Worm (Caenorhabditis elegans) whole organism, L2 larva: ENCODE data around the gene nex-1.
A peak's percentile ranks its signal among the peaks of the same experiment; 100 is the strongest.
"Not testable (repeated sequence)": the region's sequence is repeated elsewhere in the genome, so short reads cannot be mapped to it uniquely, and the experiment has no call there.

ENCODE experiments used
- C34F6.9 ChIP-seq: fragments of 150-350 bp; optimal IDR thresholded peaks from 2 replicates; lab custom pipeline; 2014; ENCODE audit warnings: missing biosample characterization, missing genetic modification characterization
- F13H6.1 ChIP-seq: sonication (generic microtip); optimal IDR thresholded peaks from 2 replicates; lab custom pipeline; 2016; ENCODE audit warnings: missing genetic modification characterization, missing compliant biosample characterization
- R02D3.7 ChIP-seq: fragments of 150-350 bp; optimal IDR thresholded peaks from 2 replicates; lab custom pipeline; 2014; ENCODE audit warnings: missing biosample characterization, missing genetic modification characterization
- alr-1 ChIP-seq: fragments of 150-350 bp; optimal IDR thresholded peaks from 2 replicates; lab custom pipeline; 2014; ENCODE audit warnings: missing biosample characterization, missing genetic modification characterization
- ama-1 ChIP-seq: fragments of 150-350 bp; optimal IDR thresholded peaks from 2 replicates; lab custom pipeline; 2018; ENCODE audit warnings: inconsistent platforms
- blmp-1 ChIP-seq: sonication (generic microtip); optimal IDR thresholded peaks from 2 replicates; lab custom pipeline; 2017; ENCODE audit warnings: missing genetic modification characterization, mild to moderate bottlenecking, missing compliant biosample characterization, antibody characterized with exemption, moderate library complexity; ENCODE audit not compliant: insufficient read depth
- ceh-82 ChIP-seq: fragments of 150-350 bp; optimal IDR thresholded peaks from 2 replicates; lab custom pipeline; 2014; ENCODE audit warnings: missing biosample characterization, missing genetic modification characterization
- crh-2 ChIP-seq: sonication (generic microtip); optimal IDR thresholded peaks from 2 replicates; lab custom pipeline; 2017; ENCODE audit warnings: missing biosample characterization, missing genetic modification characterization
- egl-27 ChIP-seq: sonication (generic microtip); optimal IDR thresholded peaks from 3 replicates; lab custom pipeline; 2017; ENCODE audit warnings: missing biosample characterization, missing genetic modification reagents, missing genetic modification characterization
- elt-1 ChIP-seq: fragments of 150-350 bp; optimal IDR thresholded peaks from 2 replicates; lab custom pipeline; 2014; ENCODE audit warnings: missing biosample characterization, missing genetic modification characterization
- elt-3 ChIP-seq: sonication (generic microtip); optimal IDR thresholded peaks from 2 replicates; lab custom pipeline; 2017; ENCODE audit warnings: missing biosample characterization, missing genetic modification characterization
- fos-1 ChIP-seq: fragments of 150-350 bp; optimal IDR thresholded peaks from 2 replicates; lab custom pipeline; 2014; ENCODE audit warnings: missing biosample characterization, missing genetic modification characterization
- gmeb-1 ChIP-seq: fragments of 150-350 bp; optimal IDR thresholded peaks from 2 replicates; lab custom pipeline; 2014; ENCODE audit warnings: missing biosample characterization, missing genetic modification characterization
- lin-11 ChIP-seq: fragments of 150-350 bp; sonication (generic microtip); optimal IDR thresholded peaks from 2 replicates; lab custom pipeline; 2014; ENCODE audit warnings: missing biosample characterization, missing genetic modification characterization, inconsistent platforms, mixed read lengths
- lin-13 ChIP-seq: fragments of 150-350 bp; optimal IDR thresholded peaks from 2 replicates; lab custom pipeline; 2014; ENCODE audit warnings: missing biosample characterization, missing genetic modification reagents, missing genetic modification characterization
- lsy-2 ChIP-seq, 2 experiments: fragments of 150-350 bp in 1 of 2; sonication (generic microtip) in 1 of 2; optimal IDR thresholded peaks; 2 replicates each; lab custom pipeline; 2014 to 2017; ENCODE audit warnings: missing biosample characterization in 2 of 2, missing genetic modification characterization in 2 of 2
- mab-5 ChIP-seq: fragments of 150-350 bp; optimal IDR thresholded peaks from 2 replicates; lab custom pipeline; 2014; ENCODE audit warnings: missing biosample characterization, missing genetic modification characterization
- mbf-1 ChIP-seq: sonication (generic microtip); optimal IDR thresholded peaks from 2 replicates; lab custom pipeline; 2017; ENCODE audit warnings: missing biosample characterization, missing genetic modification characterization
- mdl-1 ChIP-seq, 2 experiments: fragments of 150-350 bp in 1 of 2; sonication (generic microtip) in 1 of 2; optimal IDR thresholded peaks; 2 replicates each; lab custom pipeline; 2017; ENCODE audit warnings: missing biosample characterization in 2 of 2, missing genetic modification characterization in 2 of 2
- nhr-10 ChIP-seq: sonication (generic microtip); optimal IDR thresholded peaks from 2 replicates; lab custom pipeline; 2017; ENCODE audit warnings: missing biosample characterization, missing genetic modification characterization
- nhr-11 ChIP-seq: fragments of 150-350 bp; optimal IDR thresholded peaks from 2 replicates; lab custom pipeline; 2014; ENCODE audit warnings: missing biosample characterization, missing genetic modification characterization
- nhr-12 ChIP-seq: fragments of 150-350 bp; optimal IDR thresholded peaks from 2 replicates; lab custom pipeline; 2014; ENCODE audit warnings: missing biosample characterization, missing genetic modification characterization
- nhr-129 ChIP-seq: fragments of 150-350 bp; optimal IDR thresholded peaks from 2 replicates; lab custom pipeline; 2014; ENCODE audit warnings: missing biosample characterization, missing genetic modification characterization
- nhr-21 ChIP-seq: fragments of 150-350 bp; optimal IDR thresholded peaks from 2 replicates; lab custom pipeline; 2014; ENCODE audit warnings: missing biosample characterization, missing genetic modification characterization
- nhr-237 ChIP-seq: fragments of 150-350 bp; optimal IDR thresholded peaks from 2 replicates; lab custom pipeline; 2014; ENCODE audit warnings: missing biosample characterization, missing genetic modification characterization
- nhr-25 ChIP-seq: fragments of 150-350 bp; sonication (generic microtip); optimal IDR thresholded peaks from 3 replicates; lab custom pipeline; 2014; ENCODE audit warnings: missing biosample characterization, missing genetic modification characterization
- skn-1 ChIP-seq: sonication (generic microtip); optimal IDR thresholded peaks from 2 replicates; lab custom pipeline; 2017; ENCODE audit warnings: missing biosample characterization, missing genetic modification characterization
- sma-9 ChIP-seq, 2 experiments: fragments of 150-350 bp in 1 of 2; sonication (generic microtip) in 1 of 2; optimal IDR thresholded peaks; 2 replicates each; lab custom pipeline; 2014 to 2016; ENCODE audit warnings: missing genetic modification characterization in 2 of 2, mild to moderate bottlenecking in 1 of 2, missing biosample characterization in 1 of 2, missing compliant biosample characterization in 1 of 2, missing genetic modification reagents in 1 of 2, moderate library complexity in 1 of 2
- snpc-4 ChIP-seq: fragments of 150-350 bp; optimal IDR thresholded peaks from 2 replicates; lab custom pipeline; 2014; ENCODE audit warnings: missing biosample characterization, missing genetic modification characterization
- unc-39 ChIP-seq: fragments of 150-350 bp; optimal IDR thresholded peaks from 2 replicates; lab custom pipeline; 2014; ENCODE audit warnings: missing biosample characterization, missing genetic modification characterization
- unc-55 ChIP-seq: fragments of 150-350 bp; sonication (generic microtip); optimal IDR thresholded peaks from 3 replicates; lab custom pipeline; 2014; ENCODE audit warnings: missing biosample characterization, missing genetic modification reagents, missing genetic modification characterization
- unc-62 ChIP-seq: fragments of 150-350 bp; optimal IDR thresholded peaks from 2 replicates; lab custom pipeline; 2014; ENCODE audit warnings: missing biosample characterization, missing genetic modification reagents, missing genetic modification characterization
- ztf-11 ChIP-seq: sonication (generic microtip); optimal IDR thresholded peaks from 2 replicates; lab custom pipeline; 2017; ENCODE audit warnings: missing biosample characterization, missing genetic modification characterization

Gene nex-1

DNA sequence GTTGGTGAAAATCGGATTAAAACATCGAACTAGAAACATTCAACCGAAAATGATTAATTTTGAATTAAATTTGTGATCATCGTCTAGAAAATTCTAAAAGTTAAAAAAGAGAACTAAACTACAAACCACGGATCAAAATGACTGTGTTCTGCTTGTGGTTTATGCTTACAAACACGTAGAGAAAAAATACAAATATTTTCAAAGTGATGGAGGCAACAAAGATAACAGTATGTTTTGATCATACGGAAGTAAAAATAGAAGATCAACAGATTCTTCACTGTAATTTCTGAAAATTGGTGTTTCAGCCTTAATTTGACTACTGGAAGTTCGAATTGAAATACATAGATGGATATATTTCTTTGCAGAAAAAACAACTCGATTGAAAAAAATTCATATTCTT, 22.1 kb upstream of the nex-1 start:
- TF ChIP-seq elt-1 (tag; lab: Kevin White, UChicago) (no peak), mbf-1 (no peak), mab-5 (tag; lab: Kevin White, UChicago) (no peak), egl-27 (no peak), C34F6.9 (tag; lab: Kevin White, UChicago) (no peak), skn-1 (tag; lab: Kevin White, UChicago) (no peak), blmp-1 (tag; lab: Kevin White, UChicago) (no peak), unc-39 (tag; lab: Kevin White, UChicago) (no peak), nhr-11 (no peak), nhr-237 (tag; lab: Kevin White, UChicago) (no peak), R02D3.7 (tag; lab: Kevin White, UChicago) (no peak), nhr-12 (no peak), snpc-4 (tag; lab: Kevin White, UChicago) (no peak), elt-3 (tag; lab: Kevin White, UChicago) (no peak)
- TF ChIP-seq, all 48 proteins: peak for 0

DNA sequence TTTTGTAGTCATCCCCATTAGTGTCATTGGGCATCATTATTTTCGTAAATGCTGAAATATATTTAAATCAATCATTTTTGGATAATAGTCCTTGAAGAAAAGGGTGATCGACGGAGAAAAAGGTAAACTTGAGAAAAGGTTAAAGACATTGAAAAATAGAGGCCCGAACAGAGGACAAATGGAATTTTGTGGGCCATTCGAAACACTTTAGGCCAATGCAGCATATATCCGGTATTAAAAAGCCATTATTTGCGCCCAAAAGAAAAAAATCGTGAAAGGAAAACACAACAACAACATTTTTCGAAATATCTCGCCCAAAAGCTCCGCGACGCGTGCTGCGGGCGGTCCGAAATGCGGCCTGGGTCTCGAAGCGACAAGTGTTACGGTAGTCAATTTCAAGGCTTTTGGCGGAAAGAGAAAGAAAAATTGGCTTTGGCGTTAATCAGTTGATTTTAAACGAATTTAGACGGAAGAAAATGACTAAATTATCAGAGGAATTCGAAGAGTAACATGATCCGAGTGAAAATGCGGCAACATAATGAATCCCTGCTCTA, 18.5 kb upstream of the nex-1 start, which contains the start of gene morc-1:
Gene morc-1 (minus strand): TSS at position 51 of the 554 bp plus-strand sequence.
- TF ChIP-seq alr-1 (tag; lab: Kevin White, UChicago) (no peak), snpc-4 (tag; lab: Kevin White, UChicago) (no peak), unc-62 (GFP tag; lab: Kevin White, UChicago) (no peak), nhr-10 (no peak), ztf-11 (tag; lab: Kevin White, UChicago) (no peak), ama-1 (lab: Kevin White, UChicago) (no peak), nhr-25 (no peak), mbf-1 (no peak), lin-11 (tag; lab: Kevin White, UChicago) (no peak)
- TF ChIP-seq, all 48 proteins: peak for 0

DNA sequence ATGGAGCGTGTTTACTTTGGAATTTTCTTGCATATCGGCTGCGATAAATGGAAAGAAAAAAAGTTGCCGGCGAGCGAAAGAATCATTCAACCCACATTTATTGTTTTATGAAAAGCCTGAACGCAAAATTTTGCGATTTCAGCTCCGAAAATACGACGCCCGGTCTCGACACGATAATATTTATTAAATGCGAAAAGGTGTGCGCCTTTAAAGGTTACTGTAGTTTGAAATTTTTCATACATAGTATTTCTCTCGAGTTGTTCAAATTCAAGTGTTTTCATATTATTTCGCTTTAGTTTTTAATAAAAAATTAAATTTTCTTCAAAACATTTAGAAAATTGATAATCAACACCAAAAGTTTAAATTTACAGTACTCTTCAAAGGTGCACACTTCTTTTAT, 16.4 kb upstream of the nex-1 start, which contains the start of gene syx-16:
Gene syx-16 (minus strand): TSS at position 118 of the 400 bp plus-strand sequence.
- TF ChIP-seq nhr-10 (no peak), lsy-2 (tag; optimal IDR thresholded peaks at IDR 0.05; lab: Kevin White, UChicago) (peak in 1 of 2 experiments; percentile 8)

DNA sequence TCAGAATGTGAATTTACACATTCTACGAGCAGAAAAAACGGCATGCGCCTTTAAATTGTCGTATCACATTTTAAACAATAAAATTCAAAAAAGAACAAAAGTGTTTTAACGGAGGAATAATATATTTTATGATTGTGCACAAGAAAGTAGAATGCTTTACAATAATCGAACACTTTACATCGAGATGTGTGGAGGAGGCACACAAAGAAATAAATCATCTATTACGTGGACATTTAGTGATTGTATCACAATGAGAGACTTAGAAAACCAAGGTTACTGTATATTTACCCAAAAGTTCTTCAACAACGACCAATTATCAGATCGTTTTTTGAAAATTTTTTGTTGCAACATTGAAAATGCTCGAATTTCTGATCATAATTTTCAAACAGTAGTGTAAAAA, 15.2 kb upstream of the nex-1 start:
- TF ChIP-seq nhr-25, result no peak
- no peak for TF ChIP-seq mdl-1 (tag; optimal IDR thresholded peaks at IDR 0.05; lab: Kevin White, UChicago)
- no peak for TF ChIP-seq nhr-237 (tag; lab: Kevin White, UChicago)
- no peak for TF ChIP-seq unc-62 (GFP tag; lab: Kevin White, UChicago)
- no peak for TF ChIP-seq ceh-82
- TF ChIP-seq unc-55 (GFP tag; lab: Kevin White, UChicago), result no peak
- TF ChIP-seq, all 48 proteins: peak for 0

DNA sequence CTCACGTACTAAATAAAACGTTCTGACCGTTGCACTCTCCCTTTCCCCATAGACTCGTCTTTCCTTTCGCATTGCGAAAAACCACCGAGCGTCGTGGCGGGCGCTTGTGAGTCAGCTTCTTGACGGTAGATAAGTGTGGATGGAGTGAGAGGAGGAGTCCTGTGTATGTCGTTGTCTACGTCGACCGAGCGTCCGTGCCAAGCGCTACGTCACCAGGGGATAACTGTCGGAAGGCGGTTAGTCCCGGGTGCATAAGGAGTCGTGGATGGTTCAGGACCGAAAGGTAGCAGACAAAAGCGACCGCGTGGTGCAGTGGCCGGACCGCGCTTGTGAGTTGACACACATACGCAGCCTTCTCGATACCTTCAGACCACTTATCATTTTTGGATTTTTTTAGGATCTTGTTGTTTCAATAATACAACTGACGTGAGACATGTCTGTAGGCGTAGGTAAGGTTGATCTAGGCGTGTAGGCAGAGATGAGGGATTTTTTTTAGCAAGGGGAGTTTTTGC, 14.2 kb upstream of the nex-1 start:
- TF ChIP-seq nhr-129, result peak; percentile 37
- TF ChIP-seq fos-1, result peak; percentile 63
- peak; percentile 65 for TF ChIP-seq nhr-21 (tag; lab: Kevin White, UChicago)
- peak; percentile 18 for TF ChIP-seq crh-2 (tag; lab: Kevin White, UChicago)
- peak in 1 of 2 experiments; percentile 58 for TF ChIP-seq lsy-2 (tag; optimal IDR thresholded peaks at IDR 0.05; lab: Kevin White, UChicago)
- TF ChIP-seq F13H6.1 (tag; lab: Kevin White, UChicago), result peak; percentile 58
- TF ChIP-seq unc-55 (GFP tag; lab: Kevin White, UChicago), result peak; percentile 10
- TF ChIP-seq sma-9 (GFP tag; optimal IDR thresholded peaks at IDR 0.05; lab: Kevin White, UChicago), result peak; percentile 52
- TF ChIP-seq sma-9 (tag; optimal IDR thresholded peaks at IDR 0.05; lab: Kevin White, UChicago), result not testable (repeated sequence)
- TF ChIP-seq gmeb-1 (tag; lab: Kevin White, UChicago), result peak; percentile 21
- TF ChIP-seq egl-27, result peak; percentile 7
- peak; percentile 25 for TF ChIP-seq lin-13
